Fruit fly (Drosophila melanogaster) S2 (cell line): ENCODE data around the gene Rh4.

Experiments used
- CG8478 ChIP-seq: fragments of >200 bp; optimal IDR thresholded peaks from 2 replicates; lab custom pipeline; 2018
- CTCF ChIP-seq, 2 experiments: fragments of >200 bp; optimal IDR thresholded peaks; 2 replicates each; lab custom pipeline; 2018

- TF ChIP-seq CTCF (optimal IDR thresholded peaks at IDR 0.05; lab: Kevin White, UChicago) (no peak), CG8478 (no peak)
These were observed 18.8 kb upstream of the Rh4 start for dm6 chr3L:16881097-16881496.
